Worm (Caenorhabditis elegans) whole organism, L2 larva: ENCODE data around the gene spop-1.

Source experiments
- blmp-1 ChIP-seq: sonication (generic microtip); optimal IDR thresholded peaks from 2 replicates; lab custom pipeline; 2017; ENCODE audit warnings: missing genetic modification characterization, mild to moderate bottlenecking, missing compliant biosample characterization, antibody characterized with exemption, moderate library complexity; ENCODE audit not compliant: insufficient read depth
- dmd-4 ChIP-seq: sonication (generic microtip); optimal IDR thresholded peaks from 2 replicates; lab custom pipeline; 2017; ENCODE audit warnings: missing biosample characterization, missing genetic modification characterization
- gmeb-1 ChIP-seq: fragments of 150-350 bp; optimal IDR thresholded peaks from 2 replicates; lab custom pipeline; 2014; ENCODE audit warnings: missing biosample characterization, missing genetic modification characterization
- lin-13 ChIP-seq: fragments of 150-350 bp; optimal IDR thresholded peaks from 2 replicates; lab custom pipeline; 2014; ENCODE audit warnings: missing biosample characterization, missing genetic modification reagents, missing genetic modification characterization
- nhr-10 ChIP-seq: sonication (generic microtip); optimal IDR thresholded peaks from 2 replicates; lab custom pipeline; 2017; ENCODE audit warnings: missing biosample characterization, missing genetic modification characterization
- nhr-11 ChIP-seq: fragments of 150-350 bp; optimal IDR thresholded peaks from 2 replicates; lab custom pipeline; 2014; ENCODE audit warnings: missing biosample characterization, missing genetic modification characterization
- skn-1 ChIP-seq: sonication (generic microtip); optimal IDR thresholded peaks from 2 replicates; lab custom pipeline; 2017; ENCODE audit warnings: missing biosample characterization, missing genetic modification characterization
- sma-9 ChIP-seq, 2 experiments: fragments of 150-350 bp in 1 of 2; sonication (generic microtip) in 1 of 2; optimal IDR thresholded peaks; 2 replicates each; lab custom pipeline; 2014 to 2016; ENCODE audit warnings: missing genetic modification characterization in 2 of 2, mild to moderate bottlenecking in 1 of 2, missing biosample characterization in 1 of 2, missing compliant biosample characterization in 1 of 2, missing genetic modification reagents in 1 of 2, moderate library complexity in 1 of 2
- snpc-4 ChIP-seq: fragments of 150-350 bp; optimal IDR thresholded peaks from 2 replicates; lab custom pipeline; 2014; ENCODE audit warnings: missing biosample characterization, missing genetic modification characterization
- ztf-11 ChIP-seq: sonication (generic microtip); optimal IDR thresholded peaks from 2 replicates; lab custom pipeline; 2017; ENCODE audit warnings: missing biosample characterization, missing genetic modification characterization

DNA sequence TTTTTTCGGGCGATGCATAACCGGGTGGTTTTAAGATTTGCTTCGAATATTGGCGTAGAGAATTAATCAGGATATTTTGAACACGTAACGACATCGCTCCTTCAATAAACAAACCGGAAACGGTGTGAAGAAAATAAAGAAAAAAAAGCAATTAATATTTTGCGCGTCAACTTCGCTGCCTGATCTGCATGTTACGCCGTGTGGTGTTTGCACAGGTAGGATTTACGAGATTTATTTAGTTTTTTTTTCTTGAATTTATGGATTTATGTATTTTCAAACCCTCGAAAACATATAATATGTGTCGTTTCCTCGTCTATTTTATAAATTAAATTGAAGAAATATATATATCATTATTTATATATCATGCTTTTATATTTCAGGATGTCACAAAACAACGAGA, 16.8 kb upstream of the spop-1 start, which contains the start of the genes ZK1128.1 and mett-10:
- TF ChIP-seq snpc-4 (tag; lab: Kevin White, UChicago) (no peak), ztf-11 (tag; lab: Kevin White, UChicago) (no peak), skn-1 (tag; lab: Kevin White, UChicago) (no peak), nhr-11 (tag; lab: Kevin White, UChicago) (no peak), nhr-10 (no peak), sma-9 (GFP tag; optimal IDR thresholded peaks at IDR 0.05; lab: Kevin White, UChicago) (no peak), sma-9 (tag; optimal IDR thresholded peaks at IDR 0.05; lab: Kevin White, UChicago) (no peak), blmp-1 (no peak), gmeb-1 (tag; lab: Kevin White, UChicago) (peak; percentile 60), lin-13 (no peak), dmd-4 (tag; lab: Kevin White, UChicago) (no peak)
